Fruit fly (Drosophila melanogaster) whole organism: Measurements from ENCODE around the gene dhd.

Experiments used
- CG8478 ChIP-seq: fragments of >200 bp; optimal IDR thresholded peaks from 2 replicates; lab custom pipeline; 2018; ENCODE audit warnings: inconsistent platforms
- Dll ChIP-seq: fragments of >200 bp; optimal IDR thresholded peaks from 2 replicates; lab custom pipeline; 2017
- EcR ChIP-seq, 2 experiments: fragments of >200 bp; optimal IDR thresholded peaks; 2 replicates each; lab custom pipeline; 2017; ENCODE audit warnings: missing biosample characterization in 2 of 2, missing genetic modification characterization in 2 of 2, missing genetic modification reagents in 2 of 2
- pan ChIP-seq: fragments of >200 bp; optimal IDR thresholded peaks from 2 replicates; lab custom pipeline; 2017
- psq ChIP-seq: fragments of >200 bp; optimal IDR thresholded peaks from 2 replicates; lab custom pipeline; 2017
- usp ChIP-seq: fragments of >200 bp; optimal IDR thresholded peaks from 2 replicates; lab custom pipeline; 2017; ENCODE audit warnings: missing biosample characterization, missing genetic modification characterization, mixed read lengths

dhd gene

dm6 chrX:5322459-5322883 lies 10.5 kb downstream of the dhd start, which contains the start of gene Rnp4F:
TSS of gene Rnp4F (minus strand) at chrX:5322696.
- TF ChIP-seq psq (lab: Kevin White, UChicago) (no peak), EcR (GFP tag; optimal IDR thresholded peaks at IDR 0.05; lab: Kevin White, UChicago) (no peak), pan (lab: Kevin White, UChicago) (no peak), Dll (lab: Kevin White, UChicago) (no peak), CG8478 (no peak), usp (GFP tag; lab: Kevin White, UChicago) (no peak)

- TF ChIP-seq pan (lab: Kevin White, UChicago) (no peak), psq (lab: Kevin White, UChicago) (no peak), EcR (GFP tag; optimal IDR thresholded peaks at IDR 0.05; lab: Kevin White, UChicago) (no peak)
These were observed 11.7 kb downstream of the dhd start, which contains the start of gene Mcm3 for dm6 chrX:5323636-5324035. TSS of gene Mcm3 (plus strand) at chrX:5323855.

dm6 chrX:5329266-5329898 lies 17.4 kb downstream of the dhd start, which contains the start of the genes CG3309 and XRCC1:
TSS of gene CG3309 (minus strand) at chrX:5329347.
TSS of gene XRCC1 (plus strand) at chrX:5329876.
- TF ChIP-seq usp (GFP tag; lab: Kevin White, UChicago), result no peak

dm6 chrX:5332259-5332862 lies 20.4 kb downstream of the dhd start, which contains the start of gene CanB:
TSS of gene CanB (plus strand) at chrX:5332499.
- no peak for TF ChIP-seq Dll (lab: Kevin White, UChicago)
- no peak for TF ChIP-seq usp (GFP tag; lab: Kevin White, UChicago)
- no peak for TF ChIP-seq EcR (GFP tag; optimal IDR thresholded peaks at IDR 0.05; lab: Kevin White, UChicago)

dm6 chrX:5336722-5337121 lies 24.8 kb downstream of the dhd start:
- no peak for TF ChIP-seq EcR (GFP tag; optimal IDR thresholded peaks at IDR 0.05; lab: Kevin White, UChicago)
- no peak for TF ChIP-seq CG8478
- no peak for TF ChIP-seq Dll (lab: Kevin White, UChicago)

- TF ChIP-seq pan (lab: Kevin White, UChicago) (no peak), psq (lab: Kevin White, UChicago) (no peak), usp (GFP tag; lab: Kevin White, UChicago) (no peak), Dll (lab: Kevin White, UChicago) (no peak), EcR (GFP tag; optimal IDR thresholded peaks at IDR 0.05; lab: Kevin White, UChicago) (no peak), CG8478 (no peak)
These were observed 25.3 kb downstream of the dhd start for dm6 chrX:5337316-5337715.

dm6 chrX:5338435-5338834 lies 26.5 kb downstream of the dhd start:
- TF ChIP-seq EcR (GFP tag; optimal IDR thresholded peaks at IDR 0.05; lab: Kevin White, UChicago), result no peak
- TF ChIP-seq psq (lab: Kevin White, UChicago), result no peak
- no peak for TF ChIP-seq Dll (lab: Kevin White, UChicago)
- no peak for TF ChIP-seq usp (GFP tag; lab: Kevin White, UChicago)
- no peak for TF ChIP-seq CG8478
- no peak for TF ChIP-seq pan (lab: Kevin White, UChicago)

- TF ChIP-seq EcR (GFP tag; optimal IDR thresholded peaks at IDR 0.05; lab: Kevin White, UChicago), result no peak
- peak; percentile 12 for TF ChIP-seq Dll (lab: Kevin White, UChicago)
These were observed 28.0 kb downstream of the dhd start, which contains the start of gene SK for dm6 chrX:5339970-5340369. TSS of gene SK (plus strand) at chrX:5340236.

dm6 chrX:5349899-5350575 lies 38.1 kb downstream of the dhd start:
- TF ChIP-seq psq (lab: Kevin White, UChicago) (no peak), CG8478 (no peak), pan (lab: Kevin White, UChicago) (no peak), Dll (lab: Kevin White, UChicago) (no peak), EcR (GFP tag; optimal IDR thresholded peaks at IDR 0.05; lab: Kevin White, UChicago) (no peak), usp (GFP tag; lab: Kevin White, UChicago) (no peak)

- TF ChIP-seq psq (lab: Kevin White, UChicago), result no peak
- no peak for TF ChIP-seq EcR (GFP tag; optimal IDR thresholded peaks at IDR 0.05; lab: Kevin White, UChicago)
These were observed 45.1 kb downstream of the dhd start for dm6 chrX:5357035-5357434.

- TF ChIP-seq Dll (lab: Kevin White, UChicago) (no peak), EcR (GFP tag; optimal IDR thresholded peaks at IDR 0.05; lab: Kevin White, UChicago) (no peak), psq (lab: Kevin White, UChicago) (no peak), pan (lab: Kevin White, UChicago) (no peak), usp (GFP tag; lab: Kevin White, UChicago) (no peak), CG8478 (no peak)
These were observed 46.8 kb downstream of the dhd start for dm6 chrX:5358813-5359212.
